Worm (Caenorhabditis elegans): ENCODE data around the gene Y75B8A.25.

Y75B8A.25 gene

DNA sequence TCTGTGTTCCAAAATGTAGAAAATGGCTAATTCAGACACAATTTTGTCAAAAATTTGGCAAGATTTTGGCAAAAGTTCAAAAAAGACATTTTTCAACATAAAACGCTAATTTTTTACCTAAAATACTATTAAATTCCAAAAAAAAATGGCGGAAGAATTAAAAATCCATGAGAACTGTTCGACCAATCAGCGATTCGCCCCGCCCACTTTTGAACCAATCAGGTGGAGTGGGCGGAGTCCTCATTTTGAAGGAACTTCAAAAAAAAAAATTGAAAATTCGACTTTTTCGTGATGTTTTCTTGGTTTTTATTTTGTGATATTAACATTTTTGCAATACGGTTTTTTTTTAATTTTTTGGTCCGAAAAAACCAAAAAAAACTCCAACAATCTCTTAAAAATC is 45.9 kb upstream of the Y75B8A.25 start:
- TF ChIP-seq repo-1 (tag; optimal IDR thresholded peaks at IDR 0.05) (no peak), atf-7 (tag; optimal IDR thresholded peaks at IDR 0.05) (no peak), mes-4 (tag; optimal IDR thresholded peaks at IDR 0.05) (no peak), ztf-18 (tag; optimal IDR thresholded peaks at IDR 0.05) (no peak), efl-1 (GFP tag; optimal IDR thresholded peaks at IDR 0.05) (no peak), tbx-9 (tag; optimal IDR thresholded peaks at IDR 0.05; ENCODE audit: borderline replicate concordance) (no peak), lin-35 (GFP tag; optimal IDR thresholded peaks at IDR 0.05) (no peak), dox-1 (GFP tag; IDR thresholded peaks at IDR 0.05) (no peak), chd-7 (tag; optimal IDR thresholded peaks at IDR 0.05) (no peak)

DNA sequence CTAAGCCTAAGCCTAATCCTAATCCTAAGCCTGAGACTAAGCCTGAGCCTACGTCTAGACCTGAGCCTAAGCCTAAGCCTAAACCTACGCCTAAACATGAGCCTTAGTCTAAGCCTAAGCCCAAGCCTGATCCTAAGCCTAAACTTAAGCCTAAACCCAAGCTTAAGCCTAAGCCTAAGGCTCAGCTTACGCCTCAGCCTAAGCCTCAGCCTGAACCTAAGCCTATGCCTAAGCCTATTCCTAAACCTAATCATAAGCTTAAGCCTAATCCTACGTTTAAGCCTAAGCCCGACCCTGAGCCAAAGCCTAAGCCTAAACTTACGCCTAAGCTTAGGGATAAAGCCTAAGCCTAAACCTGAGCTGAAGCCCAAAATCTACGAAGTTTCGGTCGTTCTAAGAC is 43.6 kb upstream of the Y75B8A.25 start:
- TF ChIP-seq him-1 (tag; optimal IDR thresholded peaks at IDR 0.05) (no peak), ekl-4 (GFP tag; IDR thresholded peaks at IDR 0.05) (no peak), atf-7 (tag; optimal IDR thresholded peaks at IDR 0.05) (no peak), chd-7 (tag; optimal IDR thresholded peaks at IDR 0.05) (no peak), F49E8.2 (tag; optimal IDR thresholded peaks at IDR 0.05; ENCODE audit: insufficient read depth) (no peak), bed-1 (GFP tag; IDR thresholded peaks at IDR 0.05) (no peak)

- TF ChIP-seq K11D2.4 (GFP tag; IDR thresholded peaks at IDR 0.05), result no peak
- TF ChIP-seq nfyb-1 (GFP tag; IDR thresholded peaks at IDR 0.05), result peak; percentile 69; the same call in 1 of the 2 replicates
These were observed 42.3 kb upstream of the Y75B8A.25 start for ce11 chrIII:12231539-12231938.

ce11 chrIII:12233493-12233892 is 40.3 kb upstream of the Y75B8A.25 start:
- TF ChIP-seq T26A5.8 (tag; optimal IDR thresholded peaks at IDR 0.05), result no peak
- TF ChIP-seq hmg-1.2 (GFP tag; IDR thresholded peaks at IDR 0.05), result no peak
- no peak for TF ChIP-seq ztf-22 (GFP tag; optimal IDR thresholded peaks at IDR 0.05)
- no peak for TF ChIP-seq aptf-3 (GFP tag; IDR thresholded peaks at IDR 0.05)
- no peak for TF ChIP-seq attf-5 (GFP tag; optimal IDR thresholded peaks at IDR 0.05)
- no peak for TF ChIP-seq bed-2 (GFP tag; IDR thresholded peaks at IDR 0.05)
- no peak for TF ChIP-seq lin-35 (GFP tag; optimal IDR thresholded peaks at IDR 0.05)
- no peak for TF ChIP-seq lag-1 (GFP tag; IDR thresholded peaks at IDR 0.05)
- TF ChIP-seq B0336.3 (GFP tag; IDR thresholded peaks at IDR 0.05), result no peak
- TF ChIP-seq mes-4 (tag; optimal IDR thresholded peaks at IDR 0.05), result no peak
- no peak for TF ChIP-seq F10E7.11 (tag; optimal IDR thresholded peaks at IDR 0.05)
- no peak for TF ChIP-seq snpc-1.1 (tag; optimal IDR thresholded peaks at IDR 0.05; ENCODE audit: insufficient read depth)

- TF ChIP-seq lag-1 (GFP tag; IDR thresholded peaks at IDR 0.05) (no peak), sdz-38 (tag; optimal IDR thresholded peaks at IDR 0.05) (no peak), ceh-40 (GFP tag; IDR thresholded peaks at IDR 0.05) (no peak), hmg-1.2 (GFP tag; IDR thresholded peaks at IDR 0.05) (no peak), ztf-6 (GFP tag; IDR thresholded peaks at IDR 0.05) (no peak), lin-35 (GFP tag; optimal IDR thresholded peaks at IDR 0.05) (no peak), bed-1 (GFP tag; IDR thresholded peaks at IDR 0.05) (no peak), let-526 (GFP tag; IDR thresholded peaks at IDR 0.05) (no peak), F49E8.2 (tag; optimal IDR thresholded peaks at IDR 0.05; ENCODE audit: insufficient read depth) (no peak), nhr-80 (tag; optimal IDR thresholded peaks at IDR 0.05) (no peak)
These were observed 38.5 kb upstream of the Y75B8A.25 start for ce11 chrIII:12235359-12235758.

- TF ChIP-seq nhr-80 (tag; optimal IDR thresholded peaks at IDR 0.05) (peak; percentile 29), ceh-40 (GFP tag; IDR thresholded peaks at IDR 0.05) (no peak)
These were observed 37.9 kb upstream of the Y75B8A.25 start, which contains the start of the genes grl-15 and fbxa-89 for ce11 chrIII:12235914-12236313. Gene grl-15, minus strand, starts transcription at chrIII:12236014. Gene fbxa-89, plus strand, starts transcription at chrIII:12236184.

Measured in whole organism, young adult.